Worm (Caenorhabditis elegans): Measurements from ENCODE around the gene K08H2.2.
A peak's percentile ranks its signal among the peaks of the same experiment; 100 is the strongest.

K08H2.2 gene

DNA sequence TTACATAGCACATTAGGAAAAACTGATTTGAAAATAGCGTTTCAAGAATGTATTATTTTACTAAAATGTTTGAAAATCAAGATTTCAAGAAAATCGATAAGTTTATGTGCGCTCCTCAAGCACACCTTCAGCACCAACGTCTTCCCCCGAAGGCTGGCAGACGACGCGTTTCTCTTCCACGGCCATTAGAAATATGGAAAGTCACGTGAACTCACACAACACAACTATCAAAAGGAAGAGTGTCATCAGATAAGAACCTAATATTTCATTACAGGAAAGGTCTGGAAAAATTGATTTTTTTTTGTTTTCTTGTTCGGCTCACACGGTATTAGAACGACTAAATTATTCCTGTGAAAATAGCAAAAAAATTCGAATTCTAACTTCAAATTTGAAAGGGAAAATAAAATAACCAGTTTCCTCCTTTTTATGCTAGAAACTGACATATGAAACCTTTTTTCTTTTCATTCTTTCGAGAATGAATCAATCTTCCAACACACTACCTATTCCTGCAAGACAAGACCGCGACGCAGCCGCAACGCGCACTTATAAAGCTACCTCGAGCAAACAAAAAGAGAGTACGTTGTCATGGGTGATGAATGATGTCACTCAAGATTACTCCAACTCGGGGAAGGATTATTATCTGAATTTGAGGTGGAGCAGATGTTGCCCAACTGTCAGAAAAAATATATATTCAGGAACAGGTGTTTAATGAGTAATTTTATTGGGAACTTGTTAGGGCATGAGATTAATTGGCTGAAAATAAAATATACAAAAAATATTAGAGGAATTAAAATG is 9.5 kb downstream of the K08H2.2 start (continued):
- TF ChIP-seq ctbp-1 (GFP tag; IDR thresholded peaks at IDR 0.05) (no peak), mdl-1 (tag; optimal IDR thresholded peaks at IDR 0.05) (no peak), pqm-1 (tag; optimal IDR thresholded peaks at IDR 0.05) (peak; percentile 13), vab-7 (GFP tag; IDR thresholded peaks at IDR 0.05) (no peak), F26F4.8 (GFP tag; conservative IDR thresholded peaks at IDR 0.05) (no peak), ama-1 (optimal IDR thresholded peaks at IDR 0.05) (no peak), lin-1 (GFP tag; IDR thresholded peaks at IDR 0.05) (no peak), tra-1 (GFP tag; IDR thresholded peaks at IDR 0.05) (no peak), arid-1 (GFP tag; conservative IDR thresholded peaks at IDR 0.05) (no peak), ZK337.2 (GFP tag; IDR thresholded peaks at IDR 0.05) (no peak), spr-1 (tag; optimal IDR thresholded peaks at IDR 0.05) (no peak), lin-15B (tag; optimal IDR thresholded peaks at IDR 0.05) (no peak), mes-2 (tag; optimal IDR thresholded peaks at IDR 0.05; ENCODE audit: poor library complexity, severe bottlenecking) (peak; percentile 61), set-16 (GFP tag; IDR thresholded peaks at IDR 0.05) (no peak), Y75B8A.6 (GFP tag; IDR thresholded peaks at IDR 0.05) (no peak), zag-1 (tag; optimal IDR thresholded peaks at IDR 0.05) (no peak), duxl-1 (tag; optimal IDR thresholded peaks at IDR 0.05; ENCODE audit: poor library complexity) (no peak), ceh-62 (tag; optimal IDR thresholded peaks at IDR 0.05) (no peak), ceh-28 (tag; optimal IDR thresholded peaks at IDR 0.05) (no peak), nhr-11 (tag; optimal IDR thresholded peaks at IDR 0.05) (peak; percentile 26), daf-16 (GFP tag; optimal IDR thresholded peaks at IDR 0.05) (no peak), daf-16 (tag; optimal IDR thresholded peaks at IDR 0.05) (peak; percentile 68), F44E2.7 (GFP tag; IDR thresholded peaks at IDR 0.05) (no peak), nhr-25 (tag; optimal IDR thresholded peaks at IDR 0.05; ENCODE audit: borderline replicate concordance, insufficient read depth) (no peak), lin-13 (GFP tag; optimal IDR thresholded peaks at IDR 0.05) (no peak), mxl-2 (GFP tag; conservative IDR thresholded peaks at IDR 0.05) (no peak), snpc-1.2 (GFP tag; IDR thresholded peaks at IDR 0.05) (no peak), dmd-8 (GFP tag; IDR thresholded peaks at IDR 0.05) (no peak), D1046.2 (GFP tag; IDR thresholded peaks at IDR 0.05) (no peak), lim-7 (GFP tag; IDR thresholded peaks at IDR 0.05) (no peak), madf-9 (GFP tag; conservative IDR thresholded peaks at IDR 0.05) (no peak), unc-62 (GFP tag; optimal IDR thresholded peaks at IDR 0.05 in 1 of 2) (peak in 1 of 2 experiments; percentile 93), unc-62 (tag; optimal IDR thresholded peaks at IDR 0.05) (no peak), zfp-2 (tag; optimal IDR thresholded peaks at IDR 0.05) (no peak), nhr-6 (tag; optimal IDR thresholded peaks at IDR 0.05) (peak; percentile 40), egl-43 (GFP tag; IDR thresholded peaks at IDR 0.05) (no peak), mxl-3 (GFP tag; optimal IDR thresholded peaks at IDR 0.05) (peak; percentile 34), nhr-42 (GFP tag; IDR thresholded peaks at IDR 0.05) (no peak)

DNA sequence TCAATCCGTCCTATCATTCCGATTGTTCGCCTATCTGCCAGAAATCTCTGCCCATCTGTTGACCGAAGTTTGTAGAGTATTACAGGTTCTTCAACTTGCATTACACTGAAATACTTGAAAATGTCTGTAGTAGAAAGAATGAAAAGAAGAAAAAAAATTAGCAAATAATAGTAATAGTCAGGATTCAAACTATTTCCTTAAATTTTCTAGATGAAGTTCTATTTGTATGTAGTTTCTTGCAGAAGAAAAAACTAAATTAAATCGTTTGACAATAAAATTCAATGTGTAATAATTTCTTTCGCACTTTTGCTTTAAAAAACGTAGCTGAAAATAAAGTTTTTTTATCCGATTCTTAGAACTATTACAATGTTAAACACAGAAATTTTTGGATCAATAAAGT is 10.2 kb downstream of the K08H2.2 start, which contains the start of gene skr-19:
Gene skr-19 (minus strand): TSS at position 101 of the 400 bp plus-strand sequence.
- TF ChIP-seq aha-1 (tag) (peak; percentile 9), ZK337.2 (GFP tag; IDR thresholded peaks at IDR 0.05) (no peak), F44E2.7 (GFP tag; IDR thresholded peaks at IDR 0.05) (no peak), fos-1 (tag; optimal IDR thresholded peaks at IDR 0.05) (no peak), fkh-10 (GFP tag; optimal IDR thresholded peaks at IDR 0.05) (no peak), duxl-1 (tag; optimal IDR thresholded peaks at IDR 0.05; ENCODE audit: poor library complexity) (no peak)

Measured in whole organism, L4 larva.